Fruit fly (Drosophila melanogaster) whole organism, embryonic: ENCODE results near the gene IFT52.

Experiments used
- Awh ChIP-seq: fragments of 200-800 bp; sonication (Bioruptor generic); IDR thresholded peaks from 2 replicates; pipeline ENCODE4, ENCODE4 v1.3.6; 2022; ENCODE audit warnings: missing biosample characterization, missing genetic modification characterization
- B-H2 ChIP-seq: fragments of 200-800 bp; sonication (Bioruptor generic); optimal IDR thresholded peaks from 2 replicates; lab custom pipeline; 2018; ENCODE audit warnings: missing biosample characterization, mild to moderate bottlenecking, missing genetic modification characterization
- BEAF-32 ChIP-seq: fragments of 200-800 bp; sonication (Bioruptor generic); optimal IDR thresholded peaks from 3 replicates; lab custom pipeline; 2017; ENCODE audit warnings: missing biosample characterization, missing genetic modification characterization, mild to moderate bottlenecking, moderate library complexity, missing genetic modification reagents
- CG11723 ChIP-seq: fragments of 200-800 bp; sonication (Bioruptor generic); optimal IDR thresholded peaks from 2 replicates; lab custom pipeline; 2017; ENCODE audit warnings: missing biosample characterization, mild to moderate bottlenecking, missing genetic modification characterization
- CG12299 ChIP-seq: fragments of 200-800 bp; sonication (Bioruptor generic); optimal IDR thresholded peaks from 2 replicates; lab custom pipeline; 2018; ENCODE audit warnings: missing biosample characterization, mild to moderate bottlenecking, missing genetic modification characterization
- CG12769 ChIP-seq: fragments of 200-800 bp; sonication (Bioruptor generic); optimal IDR thresholded peaks from 2 replicates; lab custom pipeline; 2019; ENCODE audit warnings: missing biosample characterization, mild to moderate bottlenecking, missing genetic modification characterization, moderate library complexity
- CG13123 ChIP-seq: fragments of 200-800 bp; sonication (Bioruptor generic); optimal IDR thresholded peaks from 2 replicates; lab custom pipeline; 2016; ENCODE audit warnings: missing biosample characterization, missing genetic modification characterization
- CG13894 ChIP-seq: fragments of 200-800 bp; sonication (Bioruptor generic); optimal IDR thresholded peaks from 3 replicates; lab custom pipeline; 2018; ENCODE audit warnings: missing biosample characterization, mild to moderate bottlenecking, missing genetic modification characterization, moderate library complexity
- CG14710 ChIP-seq: fragments of 200-800 bp; sonication (Bioruptor generic); optimal IDR thresholded peaks from 3 replicates; lab custom pipeline; 2019; ENCODE audit warnings: missing biosample characterization, mild to moderate bottlenecking, missing genetic modification characterization, moderate library complexity
- CG18599 ChIP-seq: fragments of 200-800 bp; sonication (Bioruptor generic); optimal IDR thresholded peaks from 3 replicates; lab custom pipeline; 2017; ENCODE audit warnings: missing biosample characterization, missing genetic modification characterization, mild to moderate bottlenecking, moderate library complexity, missing genetic modification reagents
- CG18764 ChIP-seq: fragments of 200-800 bp; sonication (Bioruptor generic); optimal IDR thresholded peaks from 3 replicates; lab custom pipeline; 2016; ENCODE audit warnings: missing biosample characterization, missing genetic modification characterization
- CG2202 ChIP-seq: fragments of 200-800 bp; sonication (Bioruptor generic); optimal IDR thresholded peaks from 2 replicates; lab custom pipeline; 2018; ENCODE audit warnings: missing biosample characterization, mild to moderate bottlenecking, missing genetic modification characterization
- CG3163 ChIP-seq: fragments of 200-800 bp; sonication (Bioruptor generic); optimal IDR thresholded peaks from 3 replicates; lab custom pipeline; 2016; ENCODE audit warnings: missing biosample characterization, missing genetic modification characterization
- CG32532 ChIP-seq: fragments of 200-800 bp; sonication (Bioruptor generic); IDR thresholded peaks from 2 replicates; pipeline ENCODE4 v1.3.6; 2022; ENCODE audit warnings: missing biosample characterization, missing genetic modification characterization
- CG34422 ChIP-seq: fragments of 200-800 bp; sonication (Bioruptor generic); IDR thresholded peaks from 3 replicates; pipeline ENCODE4 v1.3.6; 2022; ENCODE audit warnings: missing biosample characterization, missing genetic modification characterization
- CG4404 ChIP-seq: fragments of 200-800 bp; sonication (Bioruptor generic); IDR thresholded peaks from 2 replicates; pipeline ENCODE4 v1.3.6; 2022; ENCODE audit warnings: missing biosample characterization, missing genetic modification characterization
- CG4707 ChIP-seq: fragments of 200-800 bp; sonication (Bioruptor generic); optimal IDR thresholded peaks from 2 replicates; lab custom pipeline; 2018; ENCODE audit warnings: missing biosample characterization, mild to moderate bottlenecking, missing genetic modification characterization, moderate library complexity
- CG6791 ChIP-seq: fragments of 200-800 bp; sonication (Bioruptor generic); IDR thresholded peaks from 3 replicates; pipeline ENCODE4 v1.3.6; 2022; ENCODE audit warnings: missing biosample characterization, missing genetic modification characterization; ENCODE audit not compliant: partially characterized antibody
- Camta ChIP-seq: fragments of 200-800 bp; sonication (Bioruptor generic); optimal IDR thresholded peaks from 2 replicates; lab custom pipeline; 2016; ENCODE audit warnings: missing biosample characterization, missing genetic modification characterization
- Chrac-16 ChIP-seq: fragments of 200-800 bp; sonication (Bioruptor generic); optimal IDR thresholded peaks from 3 replicates; lab custom pipeline; 2016; ENCODE audit warnings: missing biosample characterization, missing genetic modification characterization
- Dbx ChIP-seq: fragments of 200-800 bp; sonication (Bioruptor generic); IDR thresholded peaks from 3 replicates; pipeline ENCODE4 v1.3.6; 2022; ENCODE audit warnings: missing biosample characterization, missing genetic modification characterization
- Deaf1 ChIP-seq: fragments of 200-800 bp; optimal IDR thresholded peaks from 3 replicates; lab custom pipeline; 2019; ENCODE audit warnings: missing biosample characterization, mild to moderate bottlenecking, missing genetic modification characterization, moderate library complexity
- Hmr ChIP-seq: fragments of 200-800 bp; sonication (Bioruptor generic); optimal IDR thresholded peaks from 3 replicates; lab custom pipeline; 2017; ENCODE audit warnings: mild to moderate bottlenecking, missing biosample characterization, missing genetic modification reagents, missing genetic modification characterization
- Lpt ChIP-seq: fragments of >200 bp; optimal IDR thresholded peaks from 2 replicates; lab custom pipeline; 2018; ENCODE audit warnings: missing biosample characterization, missing genetic modification characterization
- NC2β ChIP-seq: fragments of 200-800 bp; sonication (Bioruptor generic); optimal IDR thresholded peaks from 2 replicates; lab custom pipeline; 2016; ENCODE audit warnings: missing biosample characterization, missing genetic modification characterization
- Nf-YA ChIP-seq: fragments of 200-800 bp; sonication (Bioruptor generic); IDR thresholded peaks from 2 replicates; pipeline ENCODE4 v1.3.6; 2022; ENCODE audit warnings: missing biosample characterization, missing genetic modification characterization
- Oli ChIP-seq: fragments of 200-800 bp; sonication (Bioruptor generic); optimal IDR thresholded peaks from 2 replicates; lab custom pipeline; 2018; ENCODE audit warnings: missing biosample characterization, mild to moderate bottlenecking, missing genetic modification characterization, moderate library complexity
- Poxn ChIP-seq: fragments of 200-800 bp; sonication (Bioruptor generic); IDR thresholded peaks from 2 replicates; pipeline ENCODE4 v1.3.6; 2022; ENCODE audit warnings: missing biosample characterization, missing genetic modification characterization
- Side ChIP-seq: fragments of 200-800 bp; sonication (Bioruptor generic); optimal IDR thresholded peaks from 2 replicates; lab custom pipeline; 2016; ENCODE audit warnings: missing biosample characterization, missing genetic modification characterization
- Sin3A ChIP-seq: fragments of >200 bp; optimal IDR thresholded peaks from 2 replicates; lab custom pipeline; 2018
- Tbp ChIP-seq: fragments of >200 bp; optimal IDR thresholded peaks from 2 replicates; lab custom pipeline; 2018; ENCODE audit warnings: missing biosample characterization, missing genetic modification characterization
- abd-A ChIP-seq: fragments of 200-800 bp; sonication (Bioruptor generic); optimal IDR thresholded peaks from 3 replicates; lab custom pipeline; 2019; ENCODE audit warnings: missing biosample characterization, mild to moderate bottlenecking, missing genetic modification characterization, moderate library complexity
- cad ChIP-seq: fragments of >200 bp; optimal IDR thresholded peaks from 2 replicates; lab custom pipeline; 2017; ENCODE audit warnings: missing biosample characterization, missing genetic modification characterization
- cato ChIP-seq: fragments of 200-800 bp; sonication (Bioruptor generic); optimal IDR thresholded peaks from 2 replicates; lab custom pipeline; 2016; ENCODE audit warnings: missing biosample characterization, missing genetic modification characterization, borderline replicate concordance
- corto ChIP-seq: fragments of 200-800 bp; sonication (Bioruptor generic); optimal IDR thresholded peaks from 2 replicates; lab custom pipeline; 2016; ENCODE audit warnings: missing biosample characterization, mild to moderate bottlenecking, missing genetic modification characterization, moderate library complexity
- crp ChIP-seq, 2 experiments: fragments of 200-800 bp; sonication (Bioruptor generic); optimal IDR thresholded peaks; 2 replicates in 1 of 2; 3 replicates in 1 of 2; lab custom pipeline; 2017; ENCODE audit warnings: missing biosample characterization in 2 of 2, missing genetic modification characterization in 2 of 2, mild to moderate bottlenecking in 1 of 2, moderate library complexity in 1 of 2
- danr ChIP-seq: fragments of 200-800 bp; sonication (Bioruptor generic); IDR thresholded peaks from 2 replicates; pipeline ENCODE4 v1.3.6; 2022; ENCODE audit warnings: missing biosample characterization, missing genetic modification characterization
- dimm ChIP-seq: fragments of 200-800 bp; sonication (Bioruptor generic); IDR thresholded peaks from 2 replicates; pipeline ENCODE4 v1.3.6; 2022; ENCODE audit warnings: missing biosample characterization, missing genetic modification characterization
- fru ChIP-seq: fragments of >200 bp; optimal IDR thresholded peaks from 2 replicates; lab custom pipeline; 2017
- gfzf ChIP-seq: fragments of 200-800 bp; sonication (Bioruptor generic); optimal IDR thresholded peaks from 2 replicates; lab custom pipeline; 2016; ENCODE audit warnings: missing biosample characterization, mild to moderate bottlenecking, missing genetic modification characterization, moderate library complexity
- jigr1 ChIP-seq: fragments of 200-800 bp; sonication (Bioruptor generic); IDR thresholded peaks from 3 replicates; pipeline ENCODE4 v1.3.6; 2022; ENCODE audit warnings: missing biosample characterization, missing genetic modification characterization
- odd ChIP-seq: fragments of 200-800 bp; sonication (Bioruptor generic); optimal IDR thresholded peaks from 2 replicates; lab custom pipeline; 2017; ENCODE audit warnings: missing biosample characterization, mild to moderate bottlenecking, missing genetic modification characterization
- p53 ChIP-seq: fragments of 200-800 bp; sonication (Bioruptor generic); optimal IDR thresholded peaks from 2 replicates; lab custom pipeline; 2016; ENCODE audit warnings: missing biosample characterization, missing genetic modification characterization
- prd ChIP-seq, 3 experiments: fragments of >200 bp in 2 of 3; fragments of 200-800 bp in 1 of 3; sonication (Bioruptor generic) in 1 of 3; optimal IDR thresholded peaks in 2 of 3; IDR thresholded peaks in 1 of 3; 2 replicates in 2 of 3; 3 replicates in 1 of 3; pipeline versions ENCODE4 v1.3.6 to Lab custom; 2017 to 2022; ENCODE audit warnings: missing biosample characterization in 1 of 3, missing genetic modification characterization in 1 of 3
- ranshi ChIP-seq: fragments of 200-800 bp; sonication (Bioruptor generic); IDR thresholded peaks from 2 replicates; pipeline ENCODE4 v1.3.6; 2022; ENCODE audit warnings: missing biosample characterization, missing genetic modification characterization
- sd ChIP-seq: fragments of 200-800 bp; sonication (Bioruptor generic); optimal IDR thresholded peaks from 3 replicates; lab custom pipeline; 2018; ENCODE audit warnings: missing biosample characterization, mild to moderate bottlenecking, missing genetic modification characterization, moderate library complexity
- twi ChIP-seq: fragments of 200-800 bp; optimal IDR thresholded peaks from 2 replicates; lab custom pipeline; 2019; ENCODE audit warnings: missing biosample characterization, mild to moderate bottlenecking, missing genetic modification characterization, moderate library complexity
- wek ChIP-seq: fragments of 200-800 bp; sonication (Bioruptor generic); optimal IDR thresholded peaks from 3 replicates; lab custom pipeline; 2018; ENCODE audit warnings: missing biosample characterization, mild to moderate bottlenecking, missing genetic modification characterization, moderate library complexity

IFT52 gene

dm6 chr2L:6557429-6558384 lies at the start of gene IFT52, which contains the start of gene COX5B (continued):
- no peak for TF ChIP-seq Poxn (GFP tag; lab: Robert Waterston, UW)
- TF ChIP-seq Dbx (GFP tag; lab: Robert Waterston, UW) = peak; percentile 87
- no peak for TF ChIP-seq Awh (GFP tag; lab: Robert Waterston, UW)
- no peak; the same call in 1 of the 2 replicates for TF ChIP-seq danr (GFP tag; lab: Robert Waterston, UW)
- no peak for TF ChIP-seq NC2β (GFP tag; lab: Kevin White, UChicago)
- TF ChIP-seq CG13894 (tag; lab: Kevin White, UChicago) = peak; percentile 34
- TF ChIP-seq Side = peak; percentile 40
- peak; percentile 38 for TF ChIP-seq Hmr (GFP tag; lab: Kevin White, UChicago)
- peak; percentile 76 for TF ChIP-seq gfzf (GFP tag; lab: Kevin White, UChicago)
- no peak for TF ChIP-seq Chrac-16 (GFP tag; lab: Kevin White, UChicago)
- peak; percentile 86 for TF ChIP-seq CG14710 (tag; lab: Kevin White, UChicago)
- no peak for TF ChIP-seq cad (GFP tag; lab: Kevin White, UChicago)
- peak; percentile 62 for TF ChIP-seq BEAF-32 (GFP tag; lab: Kevin White, UChicago)
- peak; percentile 56 for TF ChIP-seq Camta (GFP tag; lab: Kevin White, UChicago)
- peak; percentile 82 for TF ChIP-seq B-H2
- TF ChIP-seq Deaf1 (tag; lab: Kevin White, UChicago) = no peak
- TF ChIP-seq cato (GFP tag; lab: Kevin White, UChicago) = no peak
- peak; percentile 26 for TF ChIP-seq CG12299 (tag; lab: Kevin White, UChicago)
- peak; percentile 18 for TF ChIP-seq CG3163 (GFP tag; lab: Kevin White, UChicago)
- no peak for TF ChIP-seq corto (GFP tag; lab: Kevin White, UChicago)
- TF ChIP-seq CG4707 (GFP tag; lab: Kevin White, UChicago) = no peak
- peak; percentile 20 for TF ChIP-seq twi (tag; lab: Kevin White, UChicago)
- TF ChIP-seq CG12769 = no peak
- TF ChIP-seq CG13123 = peak; percentile 30
- TF ChIP-seq CG18764 = peak; percentile 69
- TF ChIP-seq Sin3A (lab: Kevin White, UChicago) = peak; percentile 67
- peak; percentile 52 for TF ChIP-seq p53 (GFP tag; lab: Kevin White, UChicago)
- no peak for TF ChIP-seq Tbp (GFP tag; lab: Kevin White, UChicago)
- TF ChIP-seq CG4404 (GFP tag; lab: Robert Waterston, UW) = peak; percentile 47
- no peak for TF ChIP-seq Nf-YA
- TF ChIP-seq CG34422 = peak; percentile 45; the same call in 1 of the 3 replicates
- no peak for TF ChIP-seq CG2202 (tag; lab: Kevin White, UChicago)
- no peak for TF ChIP-seq prd (optimal IDR thresholded peaks at IDR 0.05; lab: Kevin White, UChicago)
- peak; percentile 66 for TF ChIP-seq prd (GFP tag; IDR thresholded peaks at IDR 0.05; lab: Robert Waterston, UW)
- peak; percentile 60; the same call in 2 of the 3 replicates for TF ChIP-seq CG6791 (GFP tag; lab: Robert Waterston, UW)
- TF ChIP-seq ranshi (GFP tag; lab: Robert Waterston, UW) = peak; percentile 93
- TF ChIP-seq wek = no peak
- TF ChIP-seq jigr1 (GFP tag; lab: Robert Waterston, UW) = no peak; the same call in 2 of the 3 replicates
- peak; percentile 36 for TF ChIP-seq CG18599 (GFP tag; lab: Kevin White, UChicago)
- TF ChIP-seq sd = peak; percentile 57
- TF ChIP-seq abd-A = no peak
- TF ChIP-seq fru (lab: Kevin White, UChicago) = no peak
- no peak for TF ChIP-seq odd (GFP tag; lab: Kevin White, UChicago)
- TF ChIP-seq CG32532 = peak; percentile 71
- TF ChIP-seq crp (GFP tag; optimal IDR thresholded peaks at IDR 0.05; lab: Kevin White, UChicago) = peak in 1 of 2 experiments; percentile 28
- TF ChIP-seq CG11723 (GFP tag; lab: Kevin White, UChicago) = peak; percentile 7
- no peak for TF ChIP-seq dimm (GFP tag; lab: Robert Waterston, UW)
- TF ChIP-seq Oli = no peak
- TF ChIP-seq Lpt (GFP tag; lab: Kevin White, UChicago) = no peak
